Worm (Caenorhabditis elegans) whole organism, L4/young adult: ENCODE measurements around the gene Y51H4A.13.

Source experiments
- W03F9.2 ChIP-seq: fragments of 150-350 bp; optimal IDR thresholded peaks from 2 replicates; lab custom pipeline; 2014; ENCODE audit warnings: missing biosample characterization, missing genetic modification characterization
- dao-5 ChIP-seq: sonication (generic microtip); optimal IDR thresholded peaks from 2 replicates; lab custom pipeline; 2016; ENCODE audit warnings: missing genotype, missing genetic modification characterization, moderate library complexity, missing compliant biosample characterization
- him-1 ChIP-seq: sonication (generic microtip); optimal IDR thresholded peaks from 2 replicates; lab custom pipeline; 2016; ENCODE audit warnings: missing genotype, missing genetic modification reagents, missing genetic modification characterization, missing compliant biosample characterization

DNA sequence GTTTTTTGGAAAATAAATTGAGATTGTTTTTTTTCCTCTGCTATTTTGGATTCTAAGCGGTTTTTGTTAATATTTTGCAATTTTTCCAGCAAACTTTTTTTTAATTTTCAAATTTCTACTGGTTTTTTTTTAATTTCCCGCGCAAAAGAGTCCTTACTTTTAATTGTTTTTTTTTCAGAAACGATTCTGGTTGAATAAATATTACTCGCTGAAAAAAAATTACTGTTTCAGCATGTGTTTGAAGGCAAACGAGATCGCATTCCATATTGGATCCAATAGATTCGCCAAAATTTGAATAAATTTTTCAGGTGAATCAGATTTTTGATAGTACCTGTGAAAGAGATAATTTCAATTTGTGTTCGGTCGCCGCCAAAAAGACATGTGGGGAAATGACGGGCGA is 16.4 kb downstream of the Y51H4A.13 start:
- TF ChIP-seq him-1 (tag; lab: Kevin White, UChicago) (no peak), W03F9.2 (tag; lab: Kevin White, UChicago) (no peak), dao-5 (no peak)
